Worm (Caenorhabditis elegans) whole organism, L1 larva: ENCODE measurements around the gene sms-3.

Experiments used
- aha-1 ChIP-seq: fragments of 150-350 bp; optimal IDR thresholded peaks from 2 replicates; lab custom pipeline; 2014; ENCODE audit warnings: missing biosample characterization, missing genetic modification characterization
- ceh-8 ChIP-seq: fragments of 200-800 bp; sonication (Bioruptor generic); optimal IDR thresholded peaks from 2 replicates; lab custom pipeline; 2018; ENCODE audit warnings: mild to moderate bottlenecking, missing genetic modification characterization, moderate library complexity, missing compliant biosample characterization
- ceh-82 ChIP-seq, 3 experiments: fragments of 150-350 bp in 1 of 3; sonication (generic microtip) in 2 of 3; optimal IDR thresholded peaks; 2 replicates each; lab custom pipeline; 2014 to 2017; ENCODE audit warnings: missing biosample characterization in 3 of 3, missing genetic modification characterization in 3 of 3
- ceh-90 ChIP-seq: sonication (generic microtip); optimal IDR thresholded peaks from 2 replicates; lab custom pipeline; 2016; ENCODE audit warnings: missing genetic modification characterization, missing compliant biosample characterization
- dpl-1 ChIP-seq, 3 experiments: fragments of 150-350 bp in 2 of 3; sonication (generic microtip) in 1 of 3; optimal IDR thresholded peaks; 2 replicates each; lab custom pipeline; 2014 to 2017; ENCODE audit warnings: missing biosample characterization in 3 of 3, missing genetic modification characterization in 3 of 3, missing genetic modification reagents in 3 of 3
- dsc-1 ChIP-seq: sonication (generic microtip); optimal IDR thresholded peaks from 2 replicates; lab custom pipeline; 2016; ENCODE audit warnings: mild to moderate bottlenecking, missing genetic modification characterization, missing compliant biosample characterization
- efl-1 ChIP-seq, 4 experiments: fragments of 150-350 bp; optimal IDR thresholded peaks in 3 of 4; peaks in 1 of 4; 1 replicate in 1 of 4; 2 replicates in 3 of 4; lab custom pipeline; 2014; ENCODE audit warnings: missing biosample characterization in 2 of 4, missing genetic modification characterization in 2 of 4, missing genetic modification reagents in 2 of 4
- egl-27 ChIP-seq, 2 experiments: fragments of 150-350 bp in 1 of 2; sonication (generic microtip); optimal IDR thresholded peaks; 3 replicates each; lab custom pipeline; 2017 to 2018; ENCODE audit warnings: missing biosample characterization in 2 of 2, missing genetic modification characterization in 2 of 2, missing genetic modification reagents in 2 of 2
- fkh-4 ChIP-seq: sonication (generic microtip); optimal IDR thresholded peaks from 2 replicates; lab custom pipeline; 2016; ENCODE audit warnings: missing compliant biosample characterization, missing genetic modification characterization, borderline replicate concordance
- hlh-17 ChIP-seq: fragments of 200-800 bp; sonication (Bioruptor generic); optimal IDR thresholded peaks from 2 replicates; lab custom pipeline; 2018; ENCODE audit warnings: missing genetic modification characterization, mild to moderate bottlenecking, missing compliant biosample characterization, moderate library complexity, borderline replicate concordance
- hlh-4 ChIP-seq: sonication (generic microtip); optimal IDR thresholded peaks from 2 replicates; lab custom pipeline; 2016; ENCODE audit warnings: mild to moderate bottlenecking, missing genetic modification characterization, missing compliant biosample characterization
- irx-1 ChIP-seq: sonication (generic microtip); optimal IDR thresholded peaks from 2 replicates; lab custom pipeline; 2016; ENCODE audit warnings: missing genetic modification characterization, missing compliant biosample characterization
- jun-1 ChIP-seq: fragments of 150-350 bp; optimal IDR thresholded peaks from 2 replicates; lab custom pipeline; 2014; ENCODE audit warnings: missing biosample characterization, missing genetic modification reagents, missing genetic modification characterization
- lin-13 ChIP-seq: fragments of 150-350 bp; optimal IDR thresholded peaks from 2 replicates; lab custom pipeline; 2014; ENCODE audit warnings: missing biosample characterization, missing genetic modification reagents, missing genetic modification characterization
- lin-14 ChIP-seq: fragments of 200-800 bp; sonication (Bioruptor generic); optimal IDR thresholded peaks from 2 replicates; lab custom pipeline; 2018; ENCODE audit warnings: mild to moderate bottlenecking, missing genetic modification characterization, moderate library complexity, missing compliant biosample characterization
- lin-15B ChIP-seq: fragments of 150-350 bp; sonication (generic microtip); optimal IDR thresholded peaks from 3 replicates; lab custom pipeline; 2014; ENCODE audit warnings: missing biosample characterization, missing genetic modification characterization
- lin-39 ChIP-seq: fragments of 150-350 bp; optimal IDR thresholded peaks from 2 replicates; lab custom pipeline; 2014; ENCODE audit warnings: missing biosample characterization, missing genetic modification reagents, missing genetic modification characterization
- mep-1 ChIP-seq: fragments of 150-350 bp; optimal IDR thresholded peaks from 2 replicates; lab custom pipeline; 2014; ENCODE audit warnings: missing biosample characterization, missing genetic modification characterization
- nhr-19 ChIP-seq: fragments of 200-800 bp; sonication (Bioruptor generic); conservative IDR thresholded peaks from 2 replicates; pipeline ENCODE4 v1.3.6; 2022; ENCODE audit warnings: missing genetic modification characterization, missing compliant biosample characterization
- nhr-47 ChIP-seq: sonication (generic microtip); optimal IDR thresholded peaks from 2 replicates; lab custom pipeline; 2016; ENCODE audit warnings: mild to moderate bottlenecking, missing genetic modification characterization, moderate library complexity, missing compliant biosample characterization
- nhr-71 ChIP-seq: sonication (generic microtip); optimal IDR thresholded peaks from 2 replicates; lab custom pipeline; 2016; ENCODE audit warnings: mild to moderate bottlenecking, missing genetic modification characterization, moderate library complexity, missing compliant biosample characterization
- nhr-76 ChIP-seq: sonication (generic microtip); optimal IDR thresholded peaks from 2 replicates; lab custom pipeline; 2017; ENCODE audit warnings: missing biosample characterization, missing genetic modification characterization
- nhr-84 ChIP-seq: sonication (generic microtip); optimal IDR thresholded peaks from 2 replicates; lab custom pipeline; 2017; ENCODE audit warnings: missing biosample characterization, missing genetic modification characterization
- nhr-85 ChIP-seq: sonication (generic microtip); peaks from one replicate; lab custom pipeline; 2016; ENCODE audit warnings: missing genetic modification characterization, inconsistent platforms, missing compliant biosample characterization
- nhr-90 ChIP-seq: sonication (generic microtip); optimal IDR thresholded peaks from 2 replicates; lab custom pipeline; 2016; ENCODE audit warnings: mild to moderate bottlenecking, missing genetic modification characterization, missing compliant biosample characterization; ENCODE audit not compliant: poor library complexity
- rnt-1 ChIP-seq: sonication (generic microtip); optimal IDR thresholded peaks from 2 replicates; lab custom pipeline; 2016; ENCODE audit warnings: mild to moderate bottlenecking, missing genetic modification characterization, moderate library complexity, missing compliant biosample characterization
- snpc-4 ChIP-seq: fragments of 150-350 bp; optimal IDR thresholded peaks from 2 replicates; lab custom pipeline; 2014; ENCODE audit warnings: missing biosample characterization, missing genetic modification characterization
- sptf-1 ChIP-seq: fragments of 150-350 bp; optimal IDR thresholded peaks from 2 replicates; lab custom pipeline; 2014; ENCODE audit warnings: missing biosample characterization, missing genetic modification characterization
- sup-37 ChIP-seq: fragments of 200-800 bp; sonication (Bioruptor generic); optimal IDR thresholded peaks from 2 replicates; lab custom pipeline; 2018; ENCODE audit warnings: mild to moderate bottlenecking, missing genetic modification characterization, missing compliant biosample characterization
- swsn-7 ChIP-seq: sonication (generic microtip); optimal IDR thresholded peaks from 2 replicates; lab custom pipeline; 2016; ENCODE audit warnings: missing genetic modification characterization, missing compliant biosample characterization
- unc-62 ChIP-seq: fragments of 150-350 bp; optimal IDR thresholded peaks from 2 replicates; lab custom pipeline; 2014; ENCODE audit warnings: missing biosample characterization, missing genetic modification reagents, missing genetic modification characterization
- unc-86 ChIP-seq: sonication (generic microtip); optimal IDR thresholded peaks from 2 replicates; lab custom pipeline; 2016; ENCODE audit warnings: missing genetic modification characterization, missing compliant biosample characterization
- unc-98 ChIP-seq: fragments of 200-800 bp; sonication (Bioruptor generic); IDR thresholded peaks from 2 replicates; pipeline ENCODE4 v1.3.6; 2022; ENCODE audit warnings: missing genetic modification characterization, missing compliant biosample characterization
- vab-15 ChIP-seq: sonication (generic microtip); optimal IDR thresholded peaks from 2 replicates; lab custom pipeline; 2017; ENCODE audit warnings: missing genotype, mild to moderate bottlenecking, missing genetic modification characterization, missing compliant biosample characterization
- xbp-1 ChIP-seq: sonication (generic microtip); optimal IDR thresholded peaks from 2 replicates; lab custom pipeline; 2016; ENCODE audit warnings: missing genetic modification characterization, missing compliant biosample characterization

sms-3 gene

DNA sequence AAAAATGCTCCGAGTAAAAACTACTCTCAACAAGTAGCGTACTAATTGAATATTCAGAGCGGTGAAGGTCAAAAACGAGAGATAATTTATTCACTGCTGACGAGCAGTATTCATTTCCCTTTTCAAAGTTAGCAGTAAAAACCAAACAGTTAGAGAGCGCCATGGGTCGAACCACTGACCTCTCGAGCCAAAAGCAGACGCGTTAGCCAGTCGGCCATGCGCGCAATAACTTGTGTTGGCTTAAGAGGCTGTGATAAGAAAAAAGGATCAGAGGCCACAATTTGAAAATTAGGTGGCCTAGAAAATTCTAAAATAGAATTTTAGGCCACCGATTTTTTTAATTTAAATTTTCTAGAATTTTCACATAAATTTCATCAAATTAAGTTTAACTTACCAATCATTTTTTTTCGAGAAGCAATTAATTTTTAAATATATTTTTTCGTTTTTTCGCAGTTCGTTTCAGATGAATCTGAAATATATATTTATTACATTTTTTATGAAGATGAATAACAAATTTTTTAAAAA is at the start of gene sms-3:
TSS of gene sms-3 (minus strand) at position 475 of the 525 bp plus-strand sequence.
- no peak for TF ChIP-seq vab-15 (tag; lab: Kevin White, UChicago)
- TF ChIP-seq nhr-71 (tag; lab: Kevin White, UChicago) = peak; percentile 5
- TF ChIP-seq sptf-1 (tag; lab: Kevin White, UChicago) = no peak
- TF ChIP-seq mep-1 (tag; lab: Kevin White, UChicago) = no peak
- no peak for TF ChIP-seq swsn-7
- TF ChIP-seq unc-98 (GFP tag; lab: Robert Waterston, UW) = no peak
- TF ChIP-seq nhr-90 = peak; percentile 2
- no peak for TF ChIP-seq nhr-76 (tag; lab: Kevin White, UChicago)
- TF ChIP-seq nhr-47 (tag; lab: Kevin White, UChicago) = peak; percentile 13
- TF ChIP-seq lin-39 (tag; lab: Kevin White, UChicago) = no peak
- no peak for TF ChIP-seq fkh-4 (tag; lab: Kevin White, UChicago)
- TF ChIP-seq xbp-1 = no peak
- peak; percentile 16 for TF ChIP-seq rnt-1 (tag; lab: Kevin White, UChicago)
- peak in 1 of 3 experiments; percentile 3 for TF ChIP-seq ceh-82 (tag; optimal IDR thresholded peaks at IDR 0.05; lab: Kevin White, UChicago)

DNA sequence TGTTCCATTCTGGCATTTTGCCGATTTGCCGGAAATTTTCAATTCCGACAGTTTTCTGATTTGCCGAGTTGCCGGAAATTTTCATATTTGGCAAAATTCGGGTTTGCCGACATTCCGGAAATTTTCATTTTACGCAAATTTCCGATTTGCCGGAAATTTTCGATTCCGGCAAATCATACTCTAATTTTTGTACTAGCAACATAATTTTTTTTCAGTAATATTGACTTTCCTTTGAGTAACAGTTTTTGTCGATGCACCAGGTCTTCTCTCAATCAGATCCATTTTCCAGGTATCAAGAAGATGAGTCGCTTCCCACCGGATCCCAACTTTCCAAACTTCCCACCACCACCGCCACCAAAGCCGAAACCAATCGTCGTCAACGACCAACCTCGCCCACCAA is 40.2 kb upstream of the sms-3 start, which contains the start of gene Y22D7AL.3:
TSS of gene Y22D7AL.3 (plus strand) at position 301 of the 400 bp plus-strand sequence.
- peak; percentile 14 for TF ChIP-seq nhr-85
- TF ChIP-seq snpc-4 (tag; lab: Kevin White, UChicago) = no peak
- TF ChIP-seq vab-15 (tag; lab: Kevin White, UChicago) = no peak
- no peak for TF ChIP-seq lin-15B (tag; lab: Kevin White, UChicago)
- TF ChIP-seq dpl-1 (GFP tag; optimal IDR thresholded peaks at IDR 0.05; lab: Kevin White, UChicago) = no peak
- no peak for TF ChIP-seq irx-1 (tag; lab: Kevin White, UChicago)
- TF ChIP-seq rnt-1 (tag; lab: Kevin White, UChicago) = no peak
- TF ChIP-seq egl-27 (tag; optimal IDR thresholded peaks at IDR 0.05; lab: Kevin White, UChicago) = no peak
- TF ChIP-seq efl-1 (optimal IDR thresholded peaks at IDR 0.05; lab: Kevin White, UChicago) = no peak
- peak in 1 of 2 experiments; percentile 35 for TF ChIP-seq efl-1 (GFP tag; optimal IDR thresholded peaks at IDR 0.05 in 1 of 2; lab: Kevin White, UChicago)
- TF ChIP-seq unc-98 (GFP tag; lab: Robert Waterston, UW) = no peak
- no peak for TF ChIP-seq hlh-4 (tag; lab: Kevin White, UChicago)
- no peak for TF ChIP-seq ceh-8

DNA sequence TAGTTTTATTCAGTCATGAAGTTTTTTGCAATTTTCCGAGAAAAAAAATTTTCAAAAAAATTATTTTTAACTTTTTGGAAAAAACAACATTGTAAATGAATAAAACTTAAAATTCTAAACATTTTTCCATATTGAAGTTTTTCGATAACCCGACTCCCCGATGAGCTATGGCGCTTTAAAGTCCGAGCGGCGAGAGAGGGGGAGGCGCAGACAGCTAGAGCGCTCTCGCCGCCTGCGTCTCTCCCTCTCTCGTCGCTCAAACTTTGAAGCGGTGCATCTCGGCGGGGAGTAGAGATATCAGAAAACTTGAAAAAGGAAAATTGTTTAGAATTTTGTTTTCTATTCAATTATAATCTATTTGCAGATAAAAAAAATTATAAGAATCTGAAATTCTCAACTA is 37.4 kb upstream of the sms-3 start:
- TF ChIP-seq nhr-19 (GFP tag; lab: Robert Waterston, UW) = no peak
- no peak for TF ChIP-seq nhr-84 (tag; lab: Kevin White, UChicago)
- TF ChIP-seq dsc-1 (tag; lab: Kevin White, UChicago) = no peak
- no peak for TF ChIP-seq nhr-76 (tag; lab: Kevin White, UChicago)

DNA sequence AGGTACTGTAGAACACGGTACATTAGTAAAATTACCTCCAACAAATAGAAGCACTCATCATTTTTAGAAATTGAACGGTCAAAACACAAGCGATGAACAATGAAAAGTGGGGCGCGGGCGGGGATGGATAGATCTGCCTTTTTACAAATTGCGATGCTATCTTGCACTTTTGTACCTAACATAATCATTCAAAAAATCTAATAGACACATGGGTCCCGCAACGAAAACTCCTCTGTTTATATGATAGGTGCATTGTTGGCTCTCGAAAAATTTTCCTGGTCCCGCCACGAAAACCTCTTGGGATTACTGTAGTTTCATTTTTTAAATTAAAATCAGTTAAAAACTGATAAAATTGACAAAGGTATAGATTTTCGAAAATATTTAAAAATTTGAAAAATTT is 33.3 kb upstream of the sms-3 start, which contains the start of gene Y22D7AL.11:
TSS of gene Y22D7AL.11 (minus strand) at position 101 of the 400 bp plus-strand sequence.
- TF ChIP-seq dpl-1 (GFP tag; optimal IDR thresholded peaks at IDR 0.05; lab: Kevin White, UChicago) (no peak), xbp-1 (no peak), aha-1 (no peak), jun-1 (tag; lab: Kevin White, UChicago) (no peak), unc-86 (tag; lab: Kevin White, UChicago) (no peak), sptf-1 (tag; lab: Kevin White, UChicago) (no peak), hlh-4 (tag; lab: Kevin White, UChicago) (no peak), fkh-4 (tag; lab: Kevin White, UChicago) (no peak), sup-37 (GFP tag; lab: Kevin White, UChicago) (no peak)

- TF ChIP-seq hlh-17 (no peak), lin-13 (GFP tag; lab: Kevin White, UChicago) (no peak), irx-1 (tag; lab: Kevin White, UChicago) (no peak), unc-62 (GFP tag; lab: Kevin White, UChicago) (no peak), ceh-90 (tag; lab: Kevin White, UChicago) (no peak), lin-15B (tag; lab: Kevin White, UChicago) (no peak), efl-1 (optimal IDR thresholded peaks at IDR 0.05; lab: Kevin White, UChicago) (no peak), efl-1 (GFP tag; optimal IDR thresholded peaks at IDR 0.05 in 1 of 2; lab: Kevin White, UChicago) (peak in 1 of 2 experiments; percentile 13), nhr-85 (peak; percentile 52), lin-14 (GFP tag; lab: Kevin White, UChicago) (no peak)
These were observed 25.6 kb upstream of the sms-3 start, which contains the start of gene Y22D7AL.4 for ce11 chrIII:1626524-1626923. Y22D7AL.4 (plus strand) TSS chrIII:1626632.
